Worm (Caenorhabditis elegans): Measurements from ENCODE around the gene F41F3.1.
A peak's percentile ranks its signal among the peaks of the same experiment; 100 is the strongest.

Gene F41F3.1

DNA sequence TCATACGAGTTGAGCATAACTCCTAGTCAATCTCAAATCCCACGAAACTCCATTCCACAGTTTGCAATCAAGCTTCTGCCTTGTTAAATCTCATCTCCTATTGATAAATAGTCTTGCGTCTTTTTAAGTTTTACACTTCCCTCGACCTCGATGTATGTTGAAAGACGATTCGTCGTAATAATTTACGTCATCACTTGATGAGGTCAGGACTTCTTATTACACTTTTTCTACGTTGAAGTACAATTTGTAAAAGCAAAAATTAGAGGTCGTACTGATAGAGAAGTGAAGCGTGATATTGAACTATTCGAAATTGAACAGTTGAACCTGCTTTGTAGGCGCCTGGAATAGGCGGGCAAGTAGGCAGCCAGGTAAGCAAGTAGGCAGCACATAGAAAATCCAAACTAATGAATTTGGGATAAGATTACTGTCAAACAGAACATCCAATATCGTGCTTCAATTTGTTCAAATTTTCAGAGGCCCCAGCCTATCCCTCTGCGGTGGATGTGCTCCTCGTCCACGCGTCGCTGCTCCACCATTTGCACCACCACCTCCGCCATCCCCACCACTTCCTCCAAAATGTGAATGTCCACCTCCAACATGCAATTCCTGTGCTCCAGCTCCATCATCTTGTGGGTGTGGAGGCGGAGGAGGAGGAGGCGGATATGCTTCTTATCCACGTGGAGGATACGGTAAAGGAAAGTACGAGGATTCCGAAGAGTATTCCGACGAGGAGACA is 4.5 kb upstream of the F41F3.1 start:
- no peak for TF ChIP-seq ceh-90 (tag; optimal IDR thresholded peaks at IDR 0.05)
- TF ChIP-seq efl-1 (optimal IDR thresholded peaks at IDR 0.05), result no peak
- TF ChIP-seq efl-1 (GFP tag; optimal IDR thresholded peaks at IDR 0.05 in 1 of 2), result peak in 1 of 2 experiments; percentile 57

DNA sequence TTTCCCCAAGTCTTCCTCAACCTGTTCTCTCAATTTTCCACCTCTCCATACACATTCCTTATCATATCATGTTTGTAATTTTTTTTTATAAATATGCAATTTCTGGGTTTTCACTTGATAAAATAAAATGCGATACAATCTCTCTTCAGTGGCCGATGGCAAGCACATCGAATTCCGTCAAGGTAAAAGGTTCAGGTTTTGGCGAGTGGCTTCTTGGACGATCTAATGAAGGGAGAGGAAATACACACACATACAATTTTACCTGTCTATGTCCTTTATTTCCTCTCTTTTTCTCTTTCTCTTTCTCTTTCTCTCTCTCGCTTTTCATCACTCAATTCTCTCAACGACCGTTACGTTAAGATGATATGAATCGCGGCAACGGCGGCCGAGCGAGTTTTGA is 2.9 kb upstream of the F41F3.1 start:
- TF ChIP-seq C04F5.9 (tag; optimal IDR thresholded peaks at IDR 0.05) (no peak), swsn-7 (tag; optimal IDR thresholded peaks at IDR 0.05) (no peak), snpc-4 (tag; optimal IDR thresholded peaks at IDR 0.05) (no peak), tlp-1 (tag; optimal IDR thresholded peaks at IDR 0.05) (no peak), ets-5 (GFP tag; IDR thresholded peaks at IDR 0.05) (no peak), nhr-20 (tag; optimal IDR thresholded peaks at IDR 0.05) (peak; percentile 24), fkh-10 (GFP tag; optimal IDR thresholded peaks at IDR 0.05) (no peak), nhr-77 (tag; optimal IDR thresholded peaks at IDR 0.05) (no peak), tbx-2 (tag; optimal IDR thresholded peaks at IDR 0.05) (no peak), skn-1 (tag; optimal IDR thresholded peaks at IDR 0.05) (no peak), mep-1 (tag; optimal IDR thresholded peaks at IDR 0.05) (peak; percentile 23), ces-1 (GFP tag; optimal IDR thresholded peaks at IDR 0.05) (no peak), ama-1 (optimal IDR thresholded peaks at IDR 0.05) (no peak), lsy-2 (tag; optimal IDR thresholded peaks at IDR 0.05) (no peak), mdl-1 (tag; optimal IDR thresholded peaks at IDR 0.05) (no peak), ztf-4 (tag; optimal IDR thresholded peaks at IDR 0.05) (no peak), pag-3 (tag; optimal IDR thresholded peaks at IDR 0.05; ENCODE audit: borderline replicate concordance, insufficient read depth) (no peak), nhr-28 (tag; optimal IDR thresholded peaks at IDR 0.05) (no peak), unc-30 (tag; optimal IDR thresholded peaks at IDR 0.05) (no peak), elt-3 (tag; optimal IDR thresholded peaks at IDR 0.05) (peak in 3 of 6 experiments; percentile 15 to 54 (median 48)), nhr-76 (tag; optimal IDR thresholded peaks at IDR 0.05) (no peak), fos-1 (tag; optimal IDR thresholded peaks at IDR 0.05) (no peak), lin-35 (GFP tag; optimal IDR thresholded peaks at IDR 0.05) (peak in 1 of 2 experiments; percentile 18), hpl-2 (GFP tag; optimal IDR thresholded peaks at IDR 0.05) (no peak), lin-39 (tag; optimal IDR thresholded peaks at IDR 0.05) (no peak), nhr-85 (tag) (peak; percentile 11), elt-2 (tag; optimal IDR thresholded peaks at IDR 0.05) (peak; percentile 11), nhr-71 (tag; optimal IDR thresholded peaks at IDR 0.05) (no peak), blmp-1 (tag; optimal IDR thresholded peaks at IDR 0.05) (peak; percentile 86), snu-23 (GFP tag; optimal IDR thresholded peaks at IDR 0.05) (peak; percentile 23), efl-1 (optimal IDR thresholded peaks at IDR 0.05) (no peak), efl-1 (GFP tag; optimal IDR thresholded peaks at IDR 0.05 in 1 of 2) (peak in 1 of 2 experiments; percentile 45), nhr-19 (GFP tag; conservative IDR thresholded peaks at IDR 0.05) (no peak)

DNA sequence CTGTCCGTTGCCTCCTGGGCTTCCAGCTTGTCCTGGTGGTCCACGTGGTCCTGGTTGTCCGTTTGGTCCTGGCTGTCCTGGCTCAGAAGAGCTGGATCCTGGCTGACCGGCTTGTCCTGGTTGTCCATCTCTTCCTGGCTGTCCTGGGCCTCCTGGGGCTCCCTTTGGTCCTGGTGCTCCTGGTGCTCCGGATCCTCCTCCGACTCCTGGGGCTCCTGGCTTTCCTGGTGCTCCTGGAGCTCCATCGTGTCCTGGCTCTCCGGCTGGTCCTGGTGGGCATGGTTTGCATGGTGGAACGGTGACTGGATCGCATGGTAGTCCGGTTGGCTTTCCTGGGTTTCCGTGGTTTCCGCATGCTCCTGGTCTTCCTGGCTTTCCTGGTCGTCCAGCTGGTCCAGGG is 1.3 kb upstream of the F41F3.1 start:
- TF ChIP-seq ama-1 (optimal IDR thresholded peaks at IDR 0.05) (no peak), ceh-8 (GFP tag; optimal IDR thresholded peaks at IDR 0.05) (peak; percentile 49)

DNA sequence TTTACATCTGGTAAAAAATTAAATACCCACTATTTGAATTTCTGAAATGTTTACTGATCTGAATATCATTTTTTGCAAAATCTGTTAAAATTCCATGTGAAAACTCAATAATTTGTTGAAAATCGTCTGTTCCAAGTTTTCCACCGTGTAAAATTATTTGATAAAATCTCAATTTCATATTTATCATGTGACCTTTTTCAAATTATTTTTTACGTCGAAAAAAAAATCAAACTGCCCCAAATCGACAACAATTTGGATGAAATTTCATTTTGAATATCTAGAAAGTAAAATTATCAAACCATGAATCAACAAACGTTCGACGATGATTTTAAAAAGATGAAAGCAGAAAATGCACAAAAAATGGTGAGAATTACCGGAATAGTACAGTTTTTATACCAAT is 820 bp downstream of the F41F3.1 start, which contains the start of gene F41F3.9:
TSS of gene F41F3.9 (plus strand) at position 301 of the 400 bp plus-strand sequence.
- TF ChIP-seq isw-1 (GFP tag; IDR thresholded peaks at IDR 0.05) (no peak), lin-35 (GFP tag; optimal IDR thresholded peaks at IDR 0.05) (no peak), nhr-85 (tag) (no peak), C34B4.2 (tag; optimal IDR thresholded peaks at IDR 0.05) (no peak), pag-3 (tag; optimal IDR thresholded peaks at IDR 0.05; ENCODE audit: borderline replicate concordance, insufficient read depth) (no peak), ceh-82 (tag; optimal IDR thresholded peaks at IDR 0.05) (no peak), mep-1 (tag; optimal IDR thresholded peaks at IDR 0.05) (no peak), sup-37 (GFP tag; optimal IDR thresholded peaks at IDR 0.05) (no peak), nhr-12 (tag; optimal IDR thresholded peaks at IDR 0.05) (no peak), egl-27 (tag; optimal IDR thresholded peaks at IDR 0.05) (no peak), nhr-90 (tag; optimal IDR thresholded peaks at IDR 0.05; ENCODE audit: poor library complexity) (no peak), nhr-20 (tag; optimal IDR thresholded peaks at IDR 0.05) (no peak), zag-1 (tag; optimal IDR thresholded peaks at IDR 0.05) (no peak), alr-1 (tag; optimal IDR thresholded peaks at IDR 0.05; ENCODE audit: borderline replicate concordance) (no peak), lin-14 (GFP tag; optimal IDR thresholded peaks at IDR 0.05) (no peak)

Data from whole organism, L1 larva.